Worm (Caenorhabditis elegans) whole organism, young adult: ENCODE measurements around the gene cysl-2.

Experiments used
- F39B2.1 ChIP-seq: fragments of 200-800 bp; sonication (Bioruptor generic); IDR thresholded peaks from 2 replicates; pipeline ENCODE4 v1.3.6; 2022; ENCODE audit warnings: missing genetic modification reagents, missing genetic modification characterization, missing compliant biosample characterization
- T26A5.8 ChIP-seq: sonication (generic microtip); optimal IDR thresholded peaks from 2 replicates; lab custom pipeline; 2016; ENCODE audit warnings: missing genetic modification characterization, missing compliant biosample characterization
- akir-1 ChIP-seq: fragments of 200-800 bp; sonication (Bioruptor generic); optimal IDR thresholded peaks from 2 replicates; lab custom pipeline; 2018; ENCODE audit warnings: mild to moderate bottlenecking, missing genetic modification characterization, moderate library complexity, missing compliant biosample characterization
- attf-6 ChIP-seq: fragments of 200-800 bp; sonication (Bioruptor generic); IDR thresholded peaks from 2 replicates; pipeline ENCODE4 v1.3.6; 2022; ENCODE audit warnings: missing genetic modification reagents, missing genetic modification characterization, missing compliant biosample characterization
- ceh-91 ChIP-seq: fragments of 200-800 bp; sonication (Bioruptor generic); IDR thresholded peaks from 2 replicates; pipeline ENCODE4 v1.3.6; 2022; ENCODE audit warnings: missing genetic modification reagents, missing genetic modification characterization, missing compliant biosample characterization
- lsl-1 ChIP-seq: fragments of 200-800 bp; sonication (Bioruptor generic); optimal IDR thresholded peaks from 2 replicates; lab custom pipeline; 2018; ENCODE audit warnings: mild to moderate bottlenecking, missing genetic modification characterization, moderate library complexity, missing compliant biosample characterization
- nfyb-1 ChIP-seq: fragments of 200-800 bp; sonication (Bioruptor generic); IDR thresholded peaks from 2 replicates; pipeline ENCODE4 v1.3.6; 2022; ENCODE audit warnings: missing genetic modification reagents, missing genetic modification characterization, missing compliant biosample characterization
- sptf-2 ChIP-seq: fragments of 200-800 bp; sonication (Bioruptor generic); optimal IDR thresholded peaks from 2 replicates; lab custom pipeline; 2018; ENCODE audit warnings: mild to moderate bottlenecking, missing genetic modification characterization, missing compliant biosample characterization

ce11 chrII:14474700-14475099 is 19.6 kb downstream of the cysl-2 start:
- TF ChIP-seq lsl-1: no peak
- no peak for TF ChIP-seq F39B2.1 (GFP tag; lab: Robert Waterston, UW)
- no peak for TF ChIP-seq nfyb-1 (GFP tag; lab: Robert Waterston, UW)
- no peak for TF ChIP-seq ceh-91
- TF ChIP-seq attf-6 (GFP tag; lab: Robert Waterston, UW): no peak
- no peak for TF ChIP-seq T26A5.8
- no peak for TF ChIP-seq sptf-2
- TF ChIP-seq akir-1: no peak
